Worm (Caenorhabditis elegans): ENCODE measurements around the gene fln-1.
A peak's percentile ranks its signal among the peaks of the same experiment; 100 is the strongest.

The fln-1 gene

ce11 chrIV:386576-386975 is 10.8 kb upstream of the fln-1 start, which contains the start of gene T07A9.14 (continued):
- TF ChIP-seq snpc-1.1 (tag; optimal IDR thresholded peaks at IDR 0.05; ENCODE audit: insufficient read depth) (peak; percentile 14), nfyb-1 (GFP tag; IDR thresholded peaks at IDR 0.05) (peak; percentile 60; the same call in 1 of the 2 replicates), somi-1 (GFP tag; optimal IDR thresholded peaks at IDR 0.05) (no peak), rpc-1 (optimal IDR thresholded peaks at IDR 0.05) (no peak), rpc-1 (tag; optimal IDR thresholded peaks at IDR 0.05) (no peak), Y56A3A.18 (GFP tag; IDR thresholded peaks at IDR 0.05) (0 out of 2 replicates have a peak, but pooled peaks have one; percentile 18), let-526 (GFP tag; IDR thresholded peaks at IDR 0.05) (no peak), attf-6 (GFP tag; IDR thresholded peaks at IDR 0.05) (peak; percentile 59), gei-17 (GFP tag; optimal IDR thresholded peaks at IDR 0.05) (no peak), hmg-1.2 (GFP tag; IDR thresholded peaks at IDR 0.05) (peak; percentile 37; the same call in 1 of the 2 replicates), mes-4 (tag; optimal IDR thresholded peaks at IDR 0.05) (peak; percentile 11), egl-44 (GFP tag; IDR thresholded peaks at IDR 0.05) (no peak), mel-28 (tag; optimal IDR thresholded peaks at IDR 0.05; ENCODE audit: borderline replicate concordance) (no peak), lin-54 (GFP tag; optimal IDR thresholded peaks at IDR 0.05) (peak; percentile 64), egl-18 (GFP tag; IDR thresholded peaks at IDR 0.05) (no peak), ama-1 (optimal IDR thresholded peaks at IDR 0.05) (no peak), ama-1 (GFP tag; optimal IDR thresholded peaks at IDR 0.05) (peak in 1 of 2 experiments; percentile 56), lin-35 (GFP tag; optimal IDR thresholded peaks at IDR 0.05) (peak in 1 of 3 experiments; percentile 53), ceh-100 (GFP tag; IDR thresholded peaks at IDR 0.05) (peak; percentile 77), ztf-22 (GFP tag; optimal IDR thresholded peaks at IDR 0.05) (no peak), ztf-3 (GFP tag; optimal IDR thresholded peaks at IDR 0.05) (no peak), Y67H2A.10 (GFP tag; conservative IDR thresholded peaks at IDR 0.05) (no peak), K12H6.12 (tag; optimal IDR thresholded peaks at IDR 0.05) (no peak), ztf-28 (GFP tag; IDR thresholded peaks at IDR 0.05) (no peak), Y53F4B.3 (GFP tag; IDR thresholded peaks at IDR 0.05) (no peak), F49E8.2 (tag; optimal IDR thresholded peaks at IDR 0.05; ENCODE audit: insufficient read depth) (peak; percentile 52), aptf-3 (GFP tag; IDR thresholded peaks at IDR 0.05) (no peak), ztf-26 (tag; optimal IDR thresholded peaks at IDR 0.05) (no peak), F55B11.4 (tag; optimal IDR thresholded peaks at IDR 0.05; ENCODE audit: borderline replicate concordance, insufficient read depth) (no peak), snpc-4 (GFP tag; optimal IDR thresholded peaks at IDR 0.05) (no peak), snpc-4 (tag; optimal IDR thresholded peaks at IDR 0.05) (peak in 2 of 4 experiments; percentile 2 to 29), repo-1 (tag; optimal IDR thresholded peaks at IDR 0.05) (peak; percentile 43), unc-62 (GFP tag; optimal IDR thresholded peaks at IDR 0.05) (no peak), sea-2 (GFP tag; IDR thresholded peaks at IDR 0.05) (no peak), xnd-1 (tag; optimal IDR thresholded peaks at IDR 0.05) (no peak), hlh-26 (GFP tag; conservative IDR thresholded peaks at IDR 0.05) (no peak), nhr-120 (GFP tag; IDR thresholded peaks at IDR 0.05) (no peak), fkh-3 (tag; optimal IDR thresholded peaks at IDR 0.05) (no peak), him-1 (tag; optimal IDR thresholded peaks at IDR 0.05) (peak; percentile 9), tlf-1 (GFP tag; optimal IDR thresholded peaks at IDR 0.05) (peak; percentile 27), F57C9.4 (tag; optimal IDR thresholded peaks at IDR 0.05) (no peak), dox-1 (GFP tag; IDR thresholded peaks at IDR 0.05) (no peak), lin-26 (GFP tag; IDR thresholded peaks at IDR 0.05) (0 out of 2 replicates have a peak, but pooled peaks have one; percentile 32), B0336.3 (GFP tag; IDR thresholded peaks at IDR 0.05) (peak; percentile 64; the same call in 1 of the 2 replicates), efl-1 (GFP tag; optimal IDR thresholded peaks at IDR 0.05) (no peak)

Measured in whole organism, young adult.